Worm (Caenorhabditis elegans) whole organism, young adult: ENCODE data around the gene R01E6.5.

Experiments
- F55B11.4 ChIP-seq: sonication (generic microtip); optimal IDR thresholded peaks from 2 replicates; lab custom pipeline; 2016; ENCODE audit warnings: missing compliant biosample characterization, missing genetic modification characterization, borderline replicate concordance; ENCODE audit not compliant: insufficient read depth
- Y53F4B.3 ChIP-seq: fragments of 200-800 bp; sonication (Bioruptor generic); IDR thresholded peaks from 2 replicates; pipeline ENCODE4 v1.3.6; 2022; ENCODE audit warnings: missing genetic modification reagents, missing genetic modification characterization, missing compliant biosample characterization
- Y56A3A.18 ChIP-seq: fragments of 200-800 bp; sonication (Bioruptor generic); IDR thresholded peaks from 2 replicates; pipeline ENCODE4 v1.3.6; 2022; ENCODE audit warnings: missing genetic modification reagents, missing genetic modification characterization, missing compliant biosample characterization
- ceh-79 ChIP-seq: sonication (generic microtip); optimal IDR thresholded peaks from 2 replicates; lab custom pipeline; 2017; ENCODE audit warnings: mild to moderate bottlenecking, missing genetic modification characterization, missing compliant biosample characterization
- lin-35 ChIP-seq, 3 experiments: fragments of 150-350 bp in 2 of 3; sonication (generic microtip) in 1 of 3; optimal IDR thresholded peaks; 2 replicates each; lab custom pipeline; 2014 to 2018; ENCODE audit warnings: missing biosample characterization in 3 of 3, missing genetic modification characterization in 3 of 3, missing genetic modification reagents in 3 of 3
- madf-3 ChIP-seq: fragments of 200-800 bp; sonication (Bioruptor generic); IDR thresholded peaks from 2 replicates; pipeline ENCODE4 v1.3.6; 2022; ENCODE audit warnings: missing genetic modification reagents, missing genetic modification characterization, missing compliant biosample characterization
- nhr-80 ChIP-seq: sonication (generic microtip); optimal IDR thresholded peaks from 2 replicates; lab custom pipeline; 2016; ENCODE audit warnings: missing genetic modification characterization, missing compliant biosample characterization
- pha-4 ChIP-seq: fragments of 150-350 bp; sonication (generic microtip); optimal IDR thresholded peaks from 2 replicates; lab custom pipeline; 2014; ENCODE audit warnings: missing biosample characterization, missing genetic modification reagents, missing genetic modification characterization
- somi-1 ChIP-seq: fragments of 200-800 bp; sonication (Bioruptor generic); optimal IDR thresholded peaks from 2 replicates; lab custom pipeline; 2018; ENCODE audit warnings: mild to moderate bottlenecking, missing genetic modification characterization, missing compliant biosample characterization
- tlf-1 ChIP-seq: fragments of 200-800 bp; sonication (Bioruptor generic); optimal IDR thresholded peaks from 2 replicates; lab custom pipeline; 2018; ENCODE audit warnings: mild to moderate bottlenecking, missing genetic modification characterization, missing compliant biosample characterization
- unc-130 ChIP-seq: sonication (generic microtip); optimal IDR thresholded peaks from 2 replicates; lab custom pipeline; 2016; ENCODE audit warnings: missing genetic modification reagents, missing genetic modification characterization, missing compliant biosample characterization
- unc-62 ChIP-seq: fragments of 150-350 bp; optimal IDR thresholded peaks from 2 replicates; lab custom pipeline; 2014; ENCODE audit warnings: missing biosample characterization, missing genetic modification reagents, missing genetic modification characterization

ce11 chrX:13578483-13578882, 41.6 kb downstream of the R01E6.5 start, which contains the start of gene F54B11.11:
- TF ChIP-seq ceh-79 (tag; lab: Kevin White, UChicago), result no peak
- no peak for TF ChIP-seq lin-35 (GFP tag; optimal IDR thresholded peaks at IDR 0.05; lab: Kevin White, UChicago)
- no peak for TF ChIP-seq F55B11.4 (tag; lab: Kevin White, UChicago)
- no peak for TF ChIP-seq Y56A3A.18 (GFP tag; lab: Robert Waterston, UW)
- TF ChIP-seq somi-1 (GFP tag; lab: Kevin White, UChicago), result no peak
- no peak for TF ChIP-seq tlf-1 (GFP tag; lab: Kevin White, UChicago)
- no peak for TF ChIP-seq pha-4
- TF ChIP-seq Y53F4B.3 (GFP tag; lab: Robert Waterston, UW), result no peak
- TF ChIP-seq madf-3, result no peak
- TF ChIP-seq nhr-80 (tag; lab: Kevin White, UChicago), result peak; percentile 45
- no peak for TF ChIP-seq unc-62 (GFP tag; lab: Kevin White, UChicago)
- TF ChIP-seq unc-130, result no peak
